Worm (Caenorhabditis elegans) whole organism, young adult: ENCODE results near the gene syx-2.

Source experiments
- B0336.3 ChIP-seq: fragments of 200-800 bp; sonication (Bioruptor generic); IDR thresholded peaks from 2 replicates; pipeline ENCODE4 v1.3.6; 2022; ENCODE audit warnings: missing genetic modification characterization, missing compliant biosample characterization
- C06A6.2 ChIP-seq: fragments of 200-800 bp; sonication (Bioruptor generic); conservative IDR thresholded peaks from 2 replicates; pipeline ENCODE4 v1.3.6; 2022; ENCODE audit warnings: missing genetic modification characterization, missing compliant biosample characterization
- C17E4.6 ChIP-seq: fragments of 200-800 bp; sonication (Bioruptor generic); IDR thresholded peaks from 2 replicates; pipeline ENCODE4 v1.3.6; 2022; ENCODE audit warnings: missing genetic modification reagents, missing genetic modification characterization, missing compliant biosample characterization
- D2030.7 ChIP-seq: fragments of 200-800 bp; sonication (Bioruptor generic); IDR thresholded peaks from 2 replicates; pipeline ENCODE4 v1.3.6; 2022; ENCODE audit warnings: missing genetic modification reagents, missing genetic modification characterization, missing compliant biosample characterization
- F22D6.2 ChIP-seq: sonication (generic microtip); optimal IDR thresholded peaks from 2 replicates; lab custom pipeline; 2016; ENCODE audit warnings: mild to moderate bottlenecking, missing genetic modification characterization, missing compliant biosample characterization
- F57A8.1 ChIP-seq: fragments of 200-800 bp; sonication (Bioruptor generic); optimal IDR thresholded peaks from 2 replicates; lab custom pipeline; 2018; ENCODE audit warnings: mild to moderate bottlenecking, missing genetic modification characterization, moderate library complexity, missing compliant biosample characterization
- K11D2.4 ChIP-seq: fragments of 200-800 bp; sonication (Bioruptor generic); IDR thresholded peaks from 2 replicates; pipeline ENCODE4 v1.3.6; 2022; ENCODE audit warnings: missing genetic modification reagents, missing genetic modification characterization, missing compliant biosample characterization
- K12H6.12 ChIP-seq: fragments of 200-800 bp; sonication (Bioruptor generic); optimal IDR thresholded peaks from 2 replicates; lab custom pipeline; 2018; ENCODE audit warnings: mild to moderate bottlenecking, missing genetic modification characterization, missing compliant biosample characterization
- T07F8.4 ChIP-seq: sonication (generic microtip); optimal IDR thresholded peaks from 2 replicates; lab custom pipeline; 2016; ENCODE audit warnings: mild to moderate bottlenecking, missing genetic modification characterization, moderate library complexity, missing compliant biosample characterization
- T26A5.8 ChIP-seq: sonication (generic microtip); optimal IDR thresholded peaks from 2 replicates; lab custom pipeline; 2016; ENCODE audit warnings: missing genetic modification characterization, missing compliant biosample characterization
- Y79H2A.3 ChIP-seq: fragments of 200-800 bp; sonication (Bioruptor generic); conservative IDR thresholded peaks from 2 replicates; pipeline ENCODE4 v1.3.6; 2022; ENCODE audit warnings: missing genetic modification reagents, missing genetic modification characterization, missing compliant biosample characterization
- aptf-2 ChIP-seq: fragments of 200-800 bp; sonication (Bioruptor generic); conservative IDR thresholded peaks from 2 replicates; pipeline ENCODE4 v1.3.6; 2022; ENCODE audit warnings: missing genetic modification reagents, missing genetic modification characterization, missing compliant biosample characterization
- atf-7 ChIP-seq: sonication (generic microtip); optimal IDR thresholded peaks from 2 replicates; lab custom pipeline; 2017; ENCODE audit warnings: mild to moderate bottlenecking, missing genetic modification characterization, missing compliant biosample characterization
- attf-3 ChIP-seq: fragments of 200-800 bp; sonication (Bioruptor generic); conservative IDR thresholded peaks from 2 replicates; pipeline ENCODE4 v1.3.6; 2022; ENCODE audit warnings: missing genetic modification reagents, missing genetic modification characterization, missing compliant biosample characterization
- ceh-27 ChIP-seq: fragments of 200-800 bp; sonication (Bioruptor generic); optimal IDR thresholded peaks from 2 replicates; lab custom pipeline; 2018; ENCODE audit warnings: mild to moderate bottlenecking, missing genetic modification characterization, moderate library complexity, missing compliant biosample characterization
- chd-7 ChIP-seq: sonication (generic microtip); optimal IDR thresholded peaks from 2 replicates; lab custom pipeline; 2016; ENCODE audit warnings: mild to moderate bottlenecking, missing genetic modification characterization, moderate library complexity, missing compliant biosample characterization
- dpff-1 ChIP-seq: sonication (generic microtip); optimal IDR thresholded peaks from 2 replicates; lab custom pipeline; 2017; ENCODE audit warnings: mild to moderate bottlenecking, missing genetic modification characterization, missing compliant biosample characterization
- fkh-3 ChIP-seq: sonication (generic microtip); optimal IDR thresholded peaks from 2 replicates; lab custom pipeline; 2016; ENCODE audit warnings: mild to moderate bottlenecking, missing genetic modification characterization, missing compliant biosample characterization
- hlh-26 ChIP-seq: fragments of 200-800 bp; sonication (Bioruptor generic); conservative IDR thresholded peaks from 2 replicates; pipeline ENCODE4 v1.3.6; 2022; ENCODE audit warnings: missing genetic modification reagents, missing genetic modification characterization, missing compliant biosample characterization
- hrde-1 ChIP-seq: sonication (generic microtip); optimal IDR thresholded peaks from 2 replicates; lab custom pipeline; 2016; ENCODE audit warnings: missing genetic modification characterization, mild to moderate bottlenecking, missing compliant biosample characterization, moderate library complexity, missing genotype, missing genetic modification reagents, borderline replicate concordance
- hsf-1 ChIP-seq: fragments of 200-800 bp; sonication (Bioruptor generic); IDR thresholded peaks from 2 replicates; pipeline ENCODE4 v1.3.6; 2022; ENCODE audit warnings: missing genetic modification reagents, missing genetic modification characterization, missing compliant biosample characterization
- lin-54 ChIP-seq: fragments of 200-800 bp; sonication (Bioruptor generic); optimal IDR thresholded peaks from 2 replicates; lab custom pipeline; 2018; ENCODE audit warnings: mild to moderate bottlenecking, missing genetic modification characterization, missing compliant biosample characterization
- lir-1 ChIP-seq: fragments of 200-800 bp; sonication (Bioruptor generic); conservative IDR thresholded peaks from 2 replicates; pipeline ENCODE4 v1.3.6; 2022; ENCODE audit warnings: missing genetic modification reagents, missing genetic modification characterization, missing compliant biosample characterization
- lsy-27 ChIP-seq: sonication (generic microtip); optimal IDR thresholded peaks from 2 replicates; lab custom pipeline; 2017; ENCODE audit warnings: missing genetic modification characterization, mild to moderate bottlenecking, missing compliant biosample characterization, antibody characterized with exemption, missing genotype, borderline replicate concordance; ENCODE audit not compliant: insufficient read depth
- madf-6 ChIP-seq: fragments of 200-800 bp; sonication (Bioruptor generic); IDR thresholded peaks from 2 replicates; pipeline ENCODE4 v1.3.6; 2022; ENCODE audit warnings: missing genetic modification reagents, missing genetic modification characterization, missing compliant biosample characterization
- mxl-1 ChIP-seq: sonication (generic microtip); optimal IDR thresholded peaks from 2 replicates; lab custom pipeline; 2016; ENCODE audit warnings: missing genetic modification characterization, missing compliant biosample characterization
- nhr-80 ChIP-seq: sonication (generic microtip); optimal IDR thresholded peaks from 2 replicates; lab custom pipeline; 2016; ENCODE audit warnings: missing genetic modification characterization, missing compliant biosample characterization
- pbrm-1 ChIP-seq: fragments of 200-800 bp; sonication (Bioruptor generic); IDR thresholded peaks from 2 replicates; pipeline ENCODE4 v1.3.6; 2022; ENCODE audit warnings: missing genetic modification reagents, missing genetic modification characterization, missing compliant biosample characterization
- rpc-1 ChIP-seq, 2 experiments: fragments of 150-350 bp in 1 of 2; sonication (generic microtip) in 1 of 2; optimal IDR thresholded peaks; 2 replicates each; lab custom pipeline; 2014 to 2018; ENCODE audit warnings: missing biosample characterization in 1 of 2, missing genetic modification characterization in 1 of 2, missing genetic modification reagents in 1 of 2, missing genotype in 1 of 2
- snpc-1.1 ChIP-seq: sonication (generic microtip); optimal IDR thresholded peaks from 2 replicates; lab custom pipeline; 2017; ENCODE audit warnings: missing genetic modification characterization, mild to moderate bottlenecking, missing compliant biosample characterization, antibody characterized with exemption, moderate library complexity, missing genotype, missing genetic modification reagents; ENCODE audit not compliant: insufficient read depth
- snpc-3.4 ChIP-seq: sonication (generic microtip); optimal IDR thresholded peaks from 2 replicates; lab custom pipeline; 2017; ENCODE audit warnings: missing genetic modification characterization, mild to moderate bottlenecking, missing compliant biosample characterization, antibody characterized with exemption, moderate library complexity, missing genotype, missing genetic modification reagents
- unc-130 ChIP-seq: sonication (generic microtip); optimal IDR thresholded peaks from 2 replicates; lab custom pipeline; 2016; ENCODE audit warnings: missing genetic modification reagents, missing genetic modification characterization, missing compliant biosample characterization
- unc-62 ChIP-seq: fragments of 150-350 bp; optimal IDR thresholded peaks from 2 replicates; lab custom pipeline; 2014; ENCODE audit warnings: missing biosample characterization, missing genetic modification reagents, missing genetic modification characterization
- xnd-1 ChIP-seq: sonication (generic microtip); optimal IDR thresholded peaks from 2 replicates; lab custom pipeline; 2016; ENCODE audit warnings: missing genotype, missing genetic modification reagents, missing genetic modification characterization, missing compliant biosample characterization
- zfh-2 ChIP-seq: fragments of 200-800 bp; sonication (Bioruptor generic); conservative IDR thresholded peaks from 2 replicates; pipeline ENCODE4 v1.3.6; 2022; ENCODE audit warnings: missing genetic modification reagents, missing genetic modification characterization, missing compliant biosample characterization
- zim-3 ChIP-seq: sonication (generic microtip); optimal IDR thresholded peaks from 2 replicates; lab custom pipeline; 2017; ENCODE audit warnings: mild to moderate bottlenecking, missing genetic modification characterization, moderate library complexity, missing compliant biosample characterization
- ztf-18 ChIP-seq: sonication (generic microtip); optimal IDR thresholded peaks from 2 replicates; lab custom pipeline; 2016; ENCODE audit warnings: missing genotype, mild to moderate bottlenecking, missing genetic modification characterization, missing compliant biosample characterization
- ztf-6 ChIP-seq: fragments of 200-800 bp; sonication (Bioruptor generic); IDR thresholded peaks from 2 replicates; pipeline ENCODE4 v1.3.6; 2022; ENCODE audit warnings: missing genetic modification reagents, missing genetic modification characterization, missing compliant biosample characterization

The syx-2 gene

ce11 chrX:14002739-14003138 is 42.8 kb downstream of the syx-2 start:
- TF ChIP-seq unc-62 (GFP tag; lab: Kevin White, UChicago) = no peak
- TF ChIP-seq F57A8.1 (GFP tag; lab: Kevin White, UChicago) = no peak
- TF ChIP-seq hrde-1 = no peak
- no peak for TF ChIP-seq rpc-1 (optimal IDR thresholded peaks at IDR 0.05; lab: Kevin White, UChicago)
- no peak for TF ChIP-seq rpc-1 (tag; optimal IDR thresholded peaks at IDR 0.05; lab: Kevin White, UChicago)
- TF ChIP-seq xnd-1 (tag; lab: Kevin White, UChicago) = no peak
- no peak for TF ChIP-seq pbrm-1
- TF ChIP-seq mxl-1 = no peak
- TF ChIP-seq ztf-18 (tag; lab: Kevin White, UChicago) = no peak
- no peak for TF ChIP-seq chd-7
- TF ChIP-seq lin-54 (GFP tag; lab: Kevin White, UChicago) = no peak
- TF ChIP-seq dpff-1 (tag; lab: Kevin White, UChicago) = no peak
- TF ChIP-seq zfh-2 (GFP tag; lab: Robert Waterston, UW) = no peak
- no peak for TF ChIP-seq K12H6.12 (tag; lab: Kevin White, UChicago)
- no peak for TF ChIP-seq madf-6
- TF ChIP-seq ztf-6 (GFP tag; lab: Robert Waterston, UW) = no peak
- TF ChIP-seq F22D6.2 = no peak

DNA sequence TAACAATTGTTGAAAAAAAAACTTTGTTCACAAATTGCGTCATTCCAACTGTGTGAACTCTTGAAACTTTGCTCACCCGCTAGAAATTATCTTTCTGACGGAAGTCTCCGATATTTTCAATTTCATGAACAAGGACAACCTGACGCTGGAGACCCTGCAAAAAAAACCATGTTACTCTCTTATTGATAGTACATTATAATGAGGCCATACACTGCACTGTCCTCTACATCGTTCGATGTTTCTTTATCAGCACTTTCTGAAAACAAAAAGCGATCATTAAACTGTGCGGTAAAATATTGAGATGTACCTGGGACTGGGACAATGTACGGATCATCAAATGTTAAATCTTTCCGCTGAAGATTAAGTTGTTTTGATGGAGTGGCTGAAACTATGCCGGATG is 43.6 kb downstream of the syx-2 start:
- TF ChIP-seq B0336.3 (GFP tag; lab: Robert Waterston, UW) (peak; percentile 31; the same call in 1 of the 2 replicates), aptf-2 (GFP tag; lab: Robert Waterston, UW) (no peak), lin-54 (GFP tag; lab: Kevin White, UChicago) (no peak), C17E4.6 (GFP tag; lab: Robert Waterston, UW) (no peak), zim-3 (tag; lab: Kevin White, UChicago) (no peak), attf-3 (GFP tag; lab: Robert Waterston, UW) (no peak), K11D2.4 (GFP tag; lab: Robert Waterston, UW) (no peak), unc-130 (GFP tag; lab: Kevin White, UChicago) (no peak), snpc-3.4 (tag; lab: Kevin White, UChicago) (no peak), Y79H2A.3 (GFP tag; lab: Robert Waterston, UW) (no peak), D2030.7 (GFP tag; lab: Robert Waterston, UW) (no peak), fkh-3 (no peak), lsy-27 (tag; lab: Kevin White, UChicago) (no peak), lir-1 (GFP tag; lab: Robert Waterston, UW) (no peak), rpc-1 (optimal IDR thresholded peaks at IDR 0.05; lab: Kevin White, UChicago) (no peak), rpc-1 (tag; optimal IDR thresholded peaks at IDR 0.05; lab: Kevin White, UChicago) (no peak), hsf-1 (GFP tag; lab: Robert Waterston, UW) (no peak), atf-7 (tag; lab: Kevin White, UChicago) (peak; percentile 27), ceh-27 (GFP tag; lab: Kevin White, UChicago) (no peak), nhr-80 (tag; lab: Kevin White, UChicago) (peak; percentile 85), T07F8.4 (tag; lab: Kevin White, UChicago) (no peak), T26A5.8 (tag; lab: Kevin White, UChicago) (no peak), dpff-1 (tag; lab: Kevin White, UChicago) (no peak), C06A6.2 (GFP tag; lab: Robert Waterston, UW) (no peak), hlh-26 (GFP tag; lab: Robert Waterston, UW) (no peak), snpc-1.1 (tag; lab: Kevin White, UChicago) (no peak)
